Fruit fly (Drosophila melanogaster): ENCODE results near the gene Fum1.

Gene Fum1

dm6 chrX:6702028-6702433 is 23.8 kb downstream of the Fum1 start (continued):
- TF ChIP-seq CG6808 (GFP tag; optimal IDR thresholded peaks at IDR 0.05) (peak; percentile 76), CG9139 (GFP tag; optimal IDR thresholded peaks at IDR 0.05) (peak; percentile 58), achi (GFP tag; optimal IDR thresholded peaks at IDR 0.05) (peak; percentile 73), Sox15 (GFP tag; optimal IDR thresholded peaks at IDR 0.05) (no peak), salr (GFP tag; optimal IDR thresholded peaks at IDR 0.05) (peak; percentile 50 to 75), Ets96B (tag; optimal IDR thresholded peaks at IDR 0.05) (peak; percentile 64), Eip93F (GFP tag; optimal IDR thresholded peaks at IDR 0.05) (no peak)

- TF ChIP-seq CG8119 (GFP tag; IDR thresholded peaks at IDR 0.05) (peak; percentile 34; the same call in 1 of the 3 replicates), CG15336 (GFP tag; IDR thresholded peaks at IDR 0.05) (peak; percentile 53; the same call in 1 of the 2 replicates), Gug (GFP tag; IDR thresholded peaks at IDR 0.05) (no peak), Eip78C (GFP tag) (no peak), Lpt (GFP tag; optimal IDR thresholded peaks at IDR 0.05) (no peak), CG6276 (GFP tag; optimal IDR thresholded peaks at IDR 0.05) (peak; percentile 53), CG31627 (GFP tag; optimal IDR thresholded peaks at IDR 0.05) (no peak), fkh (GFP tag; optimal IDR thresholded peaks at IDR 0.05) (peak; percentile 37), Ets96B (tag; optimal IDR thresholded peaks at IDR 0.05) (no peak)
Measured at dm6 chrX:6702591-6702990, 24.4 kb downstream of the Fum1 start.

- 0 out of 2 replicates have a peak, but pooled peaks have one; percentile 10 for TF ChIP-seq Gug (GFP tag; IDR thresholded peaks at IDR 0.05)
- TF ChIP-seq OdsH (GFP tag; optimal IDR thresholded peaks at IDR 0.05), result peak; percentile 11
- peak; percentile 29 for TF ChIP-seq CG3032 (tag; optimal IDR thresholded peaks at IDR 0.05)
- TF ChIP-seq CG3919 (GFP tag; optimal IDR thresholded peaks at IDR 0.05), result no peak
- TF ChIP-seq Hr39 (GFP tag; optimal IDR thresholded peaks at IDR 0.05), result no peak
- TF ChIP-seq CG10631 (GFP tag; optimal IDR thresholded peaks at IDR 0.05), result peak; percentile 23
- 0 out of 2 replicates have a peak, but pooled peaks have one; percentile 20 for TF ChIP-seq CG15336 (GFP tag; IDR thresholded peaks at IDR 0.05)
- TF ChIP-seq Ets96B (tag; optimal IDR thresholded peaks at IDR 0.05), result peak; percentile 18
- peak; percentile 12 for TF ChIP-seq Eip75B (GFP tag; optimal IDR thresholded peaks at IDR 0.05)
- TF ChIP-seq pdm3 (GFP tag; optimal IDR thresholded peaks at IDR 0.05), result peak; percentile 39
- TF ChIP-seq CG8119 (GFP tag; IDR thresholded peaks at IDR 0.05), result peak; percentile 27; the same call in 1 of the 3 replicates
- TF ChIP-seq Ets21C (GFP tag; optimal IDR thresholded peaks at IDR 0.05), result no peak
- TF ChIP-seq topi (GFP tag; optimal IDR thresholded peaks at IDR 0.05), result no peak
- peak; percentile 28 for TF ChIP-seq CG4318 (GFP tag; optimal IDR thresholded peaks at IDR 0.05)
- peak; percentile 35 for TF ChIP-seq fd59A (GFP tag; optimal IDR thresholded peaks at IDR 0.05)
- peak; percentile 6 for TF ChIP-seq CG6276 (GFP tag; optimal IDR thresholded peaks at IDR 0.05)
- TF ChIP-seq salr (GFP tag; optimal IDR thresholded peaks at IDR 0.05), result peak in 1 of 2 experiments; percentile 36
- no peak for TF ChIP-seq fkh (GFP tag; optimal IDR thresholded peaks at IDR 0.05)
- TF ChIP-seq Hr4 (GFP tag; optimal IDR thresholded peaks at IDR 0.05), result peak; percentile 36
- TF ChIP-seq acj6 (GFP tag; optimal IDR thresholded peaks at IDR 0.05), result peak; percentile 12
- TF ChIP-seq CG6808 (GFP tag; optimal IDR thresholded peaks at IDR 0.05), result peak; percentile 21
- TF ChIP-seq Sox14 (GFP tag; optimal IDR thresholded peaks at IDR 0.05), result peak; percentile 11
- no peak for TF ChIP-seq Lpt (GFP tag; optimal IDR thresholded peaks at IDR 0.05)
- TF ChIP-seq CG11762 (GFP tag; optimal IDR thresholded peaks at IDR 0.05; ENCODE audit: insufficient read depth), result no peak
- TF ChIP-seq CG9139 (GFP tag; optimal IDR thresholded peaks at IDR 0.05), result no peak
- TF ChIP-seq Eip78C (GFP tag), result peak; percentile 67
- TF ChIP-seq CG32006 (GFP tag; optimal IDR thresholded peaks at IDR 0.05), result peak; percentile 57
- peak; percentile 2 for TF ChIP-seq CG10669 (GFP tag; optimal IDR thresholded peaks at IDR 0.05)
Measured at dm6 chrX:6703237-6703636, 25.0 kb downstream of the Fum1 start.

- no peak for TF ChIP-seq Met (GFP tag; optimal IDR thresholded peaks at IDR 0.05)
- TF ChIP-seq CG8119 (GFP tag; IDR thresholded peaks at IDR 0.05), result no peak
- TF ChIP-seq CG10631 (GFP tag; optimal IDR thresholded peaks at IDR 0.05), result peak; percentile 48
- peak; percentile 28 for TF ChIP-seq svp (GFP tag)
- peak in 1 of 2 experiments; percentile 34 for TF ChIP-seq salr (GFP tag; optimal IDR thresholded peaks at IDR 0.05)
- TF ChIP-seq net (GFP tag; optimal IDR thresholded peaks at IDR 0.05), result peak; percentile 12
- no peak for TF ChIP-seq CG7368 (GFP tag; optimal IDR thresholded peaks at IDR 0.05)
- no peak for TF ChIP-seq Hr38 (GFP tag; optimal IDR thresholded peaks at IDR 0.05)
- TF ChIP-seq CG34406 (GFP tag; optimal IDR thresholded peaks at IDR 0.05), result no peak
- no peak for TF ChIP-seq CG6792 (GFP tag; optimal IDR thresholded peaks at IDR 0.05)
- no peak for TF ChIP-seq CG16779 (tag; optimal IDR thresholded peaks at IDR 0.05)
- peak; percentile 52 for TF ChIP-seq CG6808 (GFP tag; optimal IDR thresholded peaks at IDR 0.05)
- peak; percentile 57 for TF ChIP-seq CG32006 (GFP tag; optimal IDR thresholded peaks at IDR 0.05)
- TF ChIP-seq Eip75B (GFP tag; optimal IDR thresholded peaks at IDR 0.05), result peak; percentile 18
- TF ChIP-seq CG6276 (GFP tag; optimal IDR thresholded peaks at IDR 0.05), result no peak
- TF ChIP-seq fd85E (GFP tag; optimal IDR thresholded peaks at IDR 0.05), result no peak
- TF ChIP-seq acj6 (GFP tag; optimal IDR thresholded peaks at IDR 0.05), result peak; percentile 30
- no peak for TF ChIP-seq CG9139 (GFP tag; optimal IDR thresholded peaks at IDR 0.05)
- TF ChIP-seq OdsH (GFP tag; optimal IDR thresholded peaks at IDR 0.05), result peak; percentile 19
- no peak for TF ChIP-seq Eip93F (GFP tag; optimal IDR thresholded peaks at IDR 0.05)
- TF ChIP-seq Sox102F (GFP tag; optimal IDR thresholded peaks at IDR 0.05), result no peak
- no peak for TF ChIP-seq Ets21C (GFP tag; optimal IDR thresholded peaks at IDR 0.05)
- TF ChIP-seq CG11902 (GFP tag; optimal IDR thresholded peaks at IDR 0.05), result no peak
- TF ChIP-seq Hr4 (GFP tag; optimal IDR thresholded peaks at IDR 0.05), result no peak
- TF ChIP-seq CG3032 (tag; optimal IDR thresholded peaks at IDR 0.05), result peak; percentile 18
- no peak for TF ChIP-seq CG8632 (GFP tag; optimal IDR thresholded peaks at IDR 0.05)
Measured at dm6 chrX:6703957-6704356, 25.7 kb downstream of the Fum1 start.
